Fruit fly (Drosophila melanogaster): Measurements from ENCODE around the gene CG15369.
A peak's percentile ranks its signal among the peaks of the same experiment; 100 is the strongest.

The CG15369 gene

dm6 chrX:9255964-9256520 lies 39.4 kb downstream of the CG15369 start, which contains the start of gene ric8a (continued):
- no peak for TF ChIP-seq CG17568 (GFP tag; optimal IDR thresholded peaks at IDR 0.05)
- no peak for TF ChIP-seq pnt (GFP tag; optimal IDR thresholded peaks at IDR 0.05)
- no peak for TF ChIP-seq Drgx (GFP tag; IDR thresholded peaks at IDR 0.05)
- TF ChIP-seq CoRest (tag; optimal IDR thresholded peaks at IDR 0.05), result peak; percentile 36
- TF ChIP-seq z (GFP tag; IDR thresholded peaks at IDR 0.05), result no peak
- TF ChIP-seq H2.0 (GFP tag; IDR thresholded peaks at IDR 0.05), result no peak
- TF ChIP-seq ab (GFP tag; optimal IDR thresholded peaks at IDR 0.05), result no peak
- no peak for TF ChIP-seq Fer2 (tag; optimal IDR thresholded peaks at IDR 0.05)
- no peak for TF ChIP-seq CHES-1-like (GFP tag; optimal IDR thresholded peaks at IDR 0.05)
- no peak for TF ChIP-seq ssp (GFP tag; IDR thresholded peaks at IDR 0.05)
- TF ChIP-seq unpg (GFP tag; optimal IDR thresholded peaks at IDR 0.05), result no peak
- no peak for TF ChIP-seq Hr3 (GFP tag; optimal IDR thresholded peaks at IDR 0.05)
- TF ChIP-seq chif (GFP tag; optimal IDR thresholded peaks at IDR 0.05), result no peak
- no peak for TF ChIP-seq CG4282 (GFP tag; optimal IDR thresholded peaks at IDR 0.05)
- TF ChIP-seq ac (GFP tag; optimal IDR thresholded peaks at IDR 0.05), result no peak
- TF ChIP-seq maf-S (GFP tag; optimal IDR thresholded peaks at IDR 0.05), result no peak
- TF ChIP-seq CG10209 (GFP tag; optimal IDR thresholded peaks at IDR 0.05), result no peak
- no peak for TF ChIP-seq CG12769 (tag; optimal IDR thresholded peaks at IDR 0.05)
- TF ChIP-seq sens-2 (GFP tag; IDR thresholded peaks at IDR 0.05), result no peak
- TF ChIP-seq Scr (GFP tag; IDR thresholded peaks at IDR 0.05; ENCODE audit: partially characterized antibody), result peak; percentile 81
- peak; percentile 12; the same call in 1 of the 4 replicates for TF ChIP-seq Gug (GFP tag; IDR thresholded peaks at IDR 0.05)
- TF ChIP-seq wdn (GFP tag; IDR thresholded peaks at IDR 0.05), result no peak
- peak; percentile 54 for TF ChIP-seq Rfx (GFP tag; IDR thresholded peaks at IDR 0.05)
- TF ChIP-seq Taf1 (GFP tag; IDR thresholded peaks at IDR 0.05), result no peak
- peak; percentile 85 for TF ChIP-seq row (GFP tag; IDR thresholded peaks at IDR 0.05)
- no peak for TF ChIP-seq CG18599 (GFP tag; optimal IDR thresholded peaks at IDR 0.05)
- no peak for TF ChIP-seq cad (GFP tag; optimal IDR thresholded peaks at IDR 0.05)
- no peak for TF ChIP-seq hkb (optimal IDR thresholded peaks at IDR 0.05)
- TF ChIP-seq hkb (GFP tag; IDR thresholded peaks at IDR 0.05), result no peak
- no peak for TF ChIP-seq lab (GFP tag; optimal IDR thresholded peaks at IDR 0.05)
- no peak for TF ChIP-seq klu (GFP tag; IDR thresholded peaks at IDR 0.05)
- no peak for TF ChIP-seq CG7928 (GFP tag; optimal IDR thresholded peaks at IDR 0.05)
- TF ChIP-seq CG18262 (tag; optimal IDR thresholded peaks at IDR 0.05), result no peak
- no peak for TF ChIP-seq fd96Cb (tag; optimal IDR thresholded peaks at IDR 0.05)
- TF ChIP-seq bab2 (GFP tag; optimal IDR thresholded peaks at IDR 0.05), result no peak
- no peak for TF ChIP-seq disco-r (GFP tag; optimal IDR thresholded peaks at IDR 0.05)
- no peak for TF ChIP-seq repo (GFP tag; optimal IDR thresholded peaks at IDR 0.05)
- TF ChIP-seq CG43689 (GFP tag; IDR thresholded peaks at IDR 0.05), result no peak
- no peak for TF ChIP-seq Six4 (GFP tag; optimal IDR thresholded peaks at IDR 0.05)
- no peak for TF ChIP-seq CG8281 (tag; optimal IDR thresholded peaks at IDR 0.05)
- peak; percentile 21 for TF ChIP-seq lilli (GFP tag; optimal IDR thresholded peaks at IDR 0.05)
- no peak for TF ChIP-seq NC2β (GFP tag; optimal IDR thresholded peaks at IDR 0.05)
- no peak for TF ChIP-seq HHEX (GFP tag; optimal IDR thresholded peaks at IDR 0.05)
- TF ChIP-seq dmrt99B (tag; optimal IDR thresholded peaks at IDR 0.05), result no peak
- no peak for TF ChIP-seq NK7.1 (GFP tag; optimal IDR thresholded peaks at IDR 0.05)
- TF ChIP-seq CG13424 (tag; optimal IDR thresholded peaks at IDR 0.05), result peak; percentile 8
- no peak for TF ChIP-seq mirr (GFP tag; optimal IDR thresholded peaks at IDR 0.05)
- TF ChIP-seq CG5180 (GFP tag; optimal IDR thresholded peaks at IDR 0.05), result no peak
- TF ChIP-seq CG17328 (GFP tag; IDR thresholded peaks at IDR 0.05), result no peak
- no peak for TF ChIP-seq CG2875 (GFP tag; optimal IDR thresholded peaks at IDR 0.05)
- no peak for TF ChIP-seq salm (tag; optimal IDR thresholded peaks at IDR 0.05)
- no peak for TF ChIP-seq Lpt (GFP tag; optimal IDR thresholded peaks at IDR 0.05)

Measured in whole organism, embryonic.